Worm (Caenorhabditis elegans) whole organism, young adult: Measurements from ENCODE around the gene R01H2.2.

Source experiments
- Y53G8AR.9 ChIP-seq: fragments of 200-800 bp; sonication (Bioruptor generic); conservative IDR thresholded peaks from 2 replicates; pipeline ENCODE4 v1.3.6; 2022; ENCODE audit warnings: missing genetic modification reagents, missing genetic modification characterization, missing compliant biosample characterization
- ceh-40 ChIP-seq: fragments of 200-800 bp; sonication (Bioruptor generic); IDR thresholded peaks from 2 replicates; pipeline ENCODE4 v1.3.6; 2022; ENCODE audit warnings: missing genetic modification characterization, missing compliant biosample characterization
- unc-62 ChIP-seq: fragments of 150-350 bp; optimal IDR thresholded peaks from 2 replicates; lab custom pipeline; 2014; ENCODE audit warnings: missing biosample characterization, missing genetic modification reagents, missing genetic modification characterization

- TF ChIP-seq unc-62 (GFP tag; lab: Kevin White, UChicago) (no peak), Y53G8AR.9 (GFP tag; lab: Robert Waterston, UW) (no peak), ceh-40 (GFP tag; lab: Robert Waterston, UW) (no peak)
These were observed 43.7 kb downstream of the R01H2.2 start, which contains the start of gene ZK418.11 for ce11 chrIII:7100001-7100400.
